Fruit fly (Drosophila melanogaster) whole organism, embryonic: ENCODE data around the gene Lamtor3.
A peak's percentile ranks its signal among the peaks of the same experiment; 100 is the strongest.

Source experiments
- Bgb ChIP-seq: fragments of 200-800 bp; sonication (Bioruptor generic); IDR thresholded peaks from 2 replicates; pipeline ENCODE4 v1.3.6; 2022; ENCODE audit warnings: missing biosample characterization, missing genetic modification characterization; ENCODE audit not compliant: partially characterized antibody
- CG11085 ChIP-seq: fragments of 200-800 bp; sonication (Bioruptor generic); IDR thresholded peaks from 2 replicates; pipeline ENCODE4 v1.3.6; 2022; ENCODE audit warnings: missing biosample characterization, missing genetic modification characterization
- CG14710 ChIP-seq: fragments of 200-800 bp; sonication (Bioruptor generic); optimal IDR thresholded peaks from 3 replicates; lab custom pipeline; 2019; ENCODE audit warnings: missing biosample characterization, mild to moderate bottlenecking, missing genetic modification characterization, moderate library complexity
- CG14860 ChIP-seq: fragments of 200-800 bp; sonication (Bioruptor generic); IDR thresholded peaks from 3 replicates; pipeline ENCODE4 v1.3.6; 2022; ENCODE audit warnings: missing biosample characterization, missing genetic modification characterization; ENCODE audit not compliant: partially characterized antibody
- CG18011 ChIP-seq: fragments of 200-800 bp; sonication (Bioruptor generic); optimal IDR thresholded peaks from 2 replicates; lab custom pipeline; 2017; ENCODE audit warnings: missing biosample characterization, missing genetic modification characterization, mild to moderate bottlenecking, moderate library complexity, missing genotype
- CG1832 ChIP-seq: fragments of 200-800 bp; sonication (Bioruptor generic); optimal IDR thresholded peaks from 2 replicates; lab custom pipeline; 2017; ENCODE audit warnings: missing biosample characterization, mild to moderate bottlenecking, missing genetic modification characterization, inconsistent platforms
- CG2120 ChIP-seq: fragments of 200-800 bp; sonication (Bioruptor generic); optimal IDR thresholded peaks from 3 replicates; lab custom pipeline; 2016; ENCODE audit warnings: missing biosample characterization, missing genetic modification characterization
- CG2889 ChIP-seq: fragments of 200-800 bp; sonication (Bioruptor generic); IDR thresholded peaks from 3 replicates; pipeline ENCODE4 v1.3.6; 2022; ENCODE audit warnings: missing biosample characterization, missing genetic modification characterization
- CG3163 ChIP-seq: fragments of 200-800 bp; sonication (Bioruptor generic); optimal IDR thresholded peaks from 3 replicates; lab custom pipeline; 2016; ENCODE audit warnings: missing biosample characterization, missing genetic modification characterization
- CG33557 ChIP-seq: fragments of 200-800 bp; sonication (Bioruptor generic); optimal IDR thresholded peaks from 2 replicates; lab custom pipeline; 2019; ENCODE audit warnings: missing biosample characterization, mild to moderate bottlenecking, missing genetic modification characterization, moderate library complexity
- CG34224 ChIP-seq: fragments of 200-800 bp; sonication (Bioruptor generic); IDR thresholded peaks from 3 replicates; pipeline ENCODE4 v1.3.6; 2022; ENCODE audit warnings: missing biosample characterization, missing genetic modification characterization; ENCODE audit not compliant: partially characterized antibody
- CG6254 ChIP-seq: fragments of 200-800 bp; sonication (Bioruptor generic); optimal IDR thresholded peaks from 3 replicates; lab custom pipeline; 2017; ENCODE audit warnings: mild to moderate bottlenecking, missing biosample characterization, missing genetic modification reagents, missing genetic modification characterization
- CG7963 ChIP-seq: fragments of 200-800 bp; sonication (Bioruptor generic); IDR thresholded peaks from 3 replicates; pipeline ENCODE4 v1.3.6; 2022; ENCODE audit warnings: missing biosample characterization, missing genetic modification characterization; ENCODE audit not compliant: partially characterized antibody
- CG8290 ChIP-seq, 3 experiments: fragments of 200-800 bp; sonication (Bioruptor generic); optimal IDR thresholded peaks; 2 replicates each; lab custom pipeline; 2016 to 2019; ENCODE audit warnings: missing biosample characterization in 3 of 3, missing genetic modification characterization in 3 of 3, mild to moderate bottlenecking in 2 of 3, moderate library complexity in 1 of 3
- CG8765 ChIP-seq: fragments of 200-800 bp; sonication (Bioruptor generic); IDR thresholded peaks from 2 replicates; pipeline ENCODE4 v1.3.6; 2022; ENCODE audit warnings: missing biosample characterization, missing genetic modification characterization
- CG9817 ChIP-seq: fragments of 200-800 bp; sonication (Bioruptor generic); optimal IDR thresholded peaks from 2 replicates; lab custom pipeline; 2018; ENCODE audit warnings: missing biosample characterization, mild to moderate bottlenecking, missing genetic modification characterization, moderate library complexity
- CHES-1-like ChIP-seq: fragments of 200-800 bp; sonication (Bioruptor generic); optimal IDR thresholded peaks from 2 replicates; lab custom pipeline; 2016; ENCODE audit warnings: missing biosample characterization, missing genetic modification characterization
- D ChIP-seq, 2 experiments: fragments of 200-800 bp in 1 of 2; fragments of >200 bp in 1 of 2; sonication (Bioruptor generic) in 1 of 2; optimal IDR thresholded peaks; 2 replicates in 1 of 2; 3 replicates in 1 of 2; lab custom pipeline; 2017; ENCODE audit warnings: mild to moderate bottlenecking in 1 of 2, missing biosample characterization in 1 of 2, missing genetic modification characterization in 1 of 2, missing genetic modification reagents in 1 of 2
- Dad ChIP-seq: fragments of 200-800 bp; sonication (Bioruptor generic); optimal IDR thresholded peaks from 3 replicates; lab custom pipeline; 2016; ENCODE audit warnings: missing biosample characterization, missing genetic modification characterization
- Dek ChIP-seq: fragments of 200-800 bp; sonication (Bioruptor generic); optimal IDR thresholded peaks from 3 replicates; lab custom pipeline; 2019; ENCODE audit warnings: missing biosample characterization, mild to moderate bottlenecking, missing genetic modification characterization, moderate library complexity
- Dll ChIP-seq: fragments of 200-800 bp; sonication (Bioruptor generic); IDR thresholded peaks from 4 replicates; pipeline ENCODE4 v1.3.6; 2022; ENCODE audit warnings: missing biosample characterization, missing genetic modification characterization; ENCODE audit not compliant: partially characterized antibody
- Doc2 ChIP-seq: fragments of 200-800 bp; sonication (Bioruptor generic); IDR thresholded peaks from 2 replicates; pipeline ENCODE4 v1.3.6; 2022; ENCODE audit warnings: missing biosample characterization, missing genetic modification characterization
- Fer1 ChIP-seq: fragments of 200-800 bp; sonication (Bioruptor generic); optimal IDR thresholded peaks from 2 replicates; lab custom pipeline; 2017; ENCODE audit warnings: missing biosample characterization, mild to moderate bottlenecking, missing genetic modification characterization
- Fer2 ChIP-seq: fragments of 200-800 bp; sonication (Bioruptor generic); optimal IDR thresholded peaks from 2 replicates; lab custom pipeline; 2018; ENCODE audit warnings: missing biosample characterization, mild to moderate bottlenecking, missing genetic modification characterization, moderate library complexity
- H15 ChIP-seq: fragments of 200-800 bp; sonication (Bioruptor generic); IDR thresholded peaks from 3 replicates; pipeline ENCODE4 v1.3.6; 2022; ENCODE audit warnings: missing biosample characterization, missing genetic modification characterization
- Hey ChIP-seq: fragments of 200-800 bp; sonication (Bioruptor generic); optimal IDR thresholded peaks from 3 replicates; lab custom pipeline; 2018; ENCODE audit warnings: missing biosample characterization, mild to moderate bottlenecking, missing genetic modification characterization
- HmgZ ChIP-seq: fragments of 200-800 bp; sonication (Bioruptor generic); optimal IDR thresholded peaks from 2 replicates; lab custom pipeline; 2018; ENCODE audit warnings: missing biosample characterization, mild to moderate bottlenecking, missing genetic modification characterization
- Hr3 ChIP-seq: fragments of 200-800 bp; sonication (Bioruptor generic); optimal IDR thresholded peaks from 3 replicates; lab custom pipeline; 2016; ENCODE audit warnings: missing biosample characterization, missing genetic modification characterization
- Optix ChIP-seq: fragments of 200-800 bp; sonication (Bioruptor generic); IDR thresholded peaks from 3 replicates; pipeline ENCODE4 v1.3.6; 2022; ENCODE audit warnings: missing biosample characterization, missing genetic modification characterization
- Tbp ChIP-seq: fragments of >200 bp; optimal IDR thresholded peaks from 2 replicates; lab custom pipeline; 2018; ENCODE audit warnings: missing biosample characterization, missing genetic modification characterization
- Trl ChIP-seq, 3 experiments: fragments of >200 bp in 2 of 3; fragments of 200-800 bp in 1 of 3; sonication (Bioruptor generic) in 1 of 3; optimal IDR thresholded peaks; 2 replicates in 1 of 3; 3 replicates in 2 of 3; lab custom pipeline; 2016 to 2017; ENCODE audit warnings: missing biosample characterization in 1 of 3, missing genetic modification characterization in 1 of 3
- aop ChIP-seq: fragments of 200-800 bp; sonication (Bioruptor generic); IDR thresholded peaks from 2 replicates; pipeline ENCODE4 v1.3.6; 2022; ENCODE audit warnings: missing biosample characterization, missing genetic modification characterization
- cg ChIP-seq: fragments of 200-800 bp; sonication (Bioruptor generic); optimal IDR thresholded peaks from 3 replicates; lab custom pipeline; 2019; ENCODE audit warnings: missing biosample characterization, mild to moderate bottlenecking, missing genetic modification characterization, moderate library complexity
- crol ChIP-seq: fragments of 200-800 bp; sonication (Bioruptor generic); IDR thresholded peaks from 2 replicates; pipeline ENCODE4 v1.3.6; 2022; ENCODE audit warnings: missing biosample characterization, missing genetic modification characterization
- cwo ChIP-seq: fragments of 200-800 bp; sonication (Bioruptor generic); optimal IDR thresholded peaks from 3 replicates; lab custom pipeline; 2017; ENCODE audit warnings: missing biosample characterization, missing genetic modification characterization, mild to moderate bottlenecking, moderate library complexity, missing genetic modification reagents
- dati ChIP-seq: fragments of 200-800 bp; sonication (Bioruptor generic); IDR thresholded peaks from 2 replicates; pipeline ENCODE4 v1.3.6; 2022; ENCODE audit warnings: missing biosample characterization, missing genetic modification characterization
- dmrt99B ChIP-seq: fragments of 200-800 bp; sonication (Bioruptor generic); optimal IDR thresholded peaks from 2 replicates; lab custom pipeline; 2018; ENCODE audit warnings: missing biosample characterization, mild to moderate bottlenecking, missing genetic modification characterization, moderate library complexity
- eve ChIP-seq, 2 experiments: fragments of >200 bp; optimal IDR thresholded peaks; 2 replicates each; lab custom pipeline; 2017; ENCODE audit warnings: missing biosample characterization in 2 of 2, missing genetic modification characterization in 2 of 2
- grau ChIP-seq: fragments of 200-800 bp; optimal IDR thresholded peaks from 3 replicates; lab custom pipeline; 2019; ENCODE audit warnings: missing biosample characterization, mild to moderate bottlenecking, missing genetic modification characterization, moderate library complexity
- gsb-n ChIP-seq: fragments of 200-800 bp; sonication (Bioruptor generic); optimal IDR thresholded peaks from 3 replicates; lab custom pipeline; 2018; ENCODE audit warnings: missing biosample characterization, mild to moderate bottlenecking, missing genetic modification characterization
- gt ChIP-seq: fragments of 200-800 bp; sonication (Bioruptor generic); IDR thresholded peaks from 2 replicates; pipeline ENCODE4 v1.3.6; 2022; ENCODE audit warnings: missing biosample characterization, missing genetic modification characterization
- ken ChIP-seq: fragments of 200-800 bp; sonication (Bioruptor generic); IDR thresholded peaks from 3 replicates; pipeline ENCODE4 v1.3.6; 2022; ENCODE audit warnings: missing biosample characterization, missing genetic modification characterization
- knrl ChIP-seq: fragments of 200-800 bp; sonication (Bioruptor generic); IDR thresholded peaks from 3 replicates; pipeline ENCODE4 v1.3.6; 2022; ENCODE audit warnings: missing biosample characterization, missing genetic modification characterization; ENCODE audit not compliant: partially characterized antibody
- lbe ChIP-seq: fragments of 200-800 bp; sonication (Bioruptor generic); optimal IDR thresholded peaks from 2 replicates; lab custom pipeline; 2016; ENCODE audit warnings: missing biosample characterization, mild to moderate bottlenecking, missing genetic modification characterization
- odd ChIP-seq: fragments of 200-800 bp; sonication (Bioruptor generic); optimal IDR thresholded peaks from 2 replicates; lab custom pipeline; 2017; ENCODE audit warnings: missing biosample characterization, mild to moderate bottlenecking, missing genetic modification characterization
- ro ChIP-seq: fragments of 200-800 bp; sonication (Bioruptor generic); IDR thresholded peaks from 2 replicates; pipeline ENCODE4 v1.3.6; 2022; ENCODE audit warnings: missing biosample characterization, missing genetic modification characterization
- sisA ChIP-seq: fragments of 200-800 bp; sonication (Bioruptor generic); IDR thresholded peaks from 2 replicates; pipeline ENCODE4 v1.3.6; 2022; ENCODE audit warnings: missing biosample characterization, missing genetic modification characterization
- toy ChIP-seq: fragments of 200-800 bp; sonication (Bioruptor generic); IDR thresholded peaks from 2 replicates; pipeline ENCODE4 v1.3.6; 2022; ENCODE audit warnings: missing biosample characterization, missing genetic modification characterization
- tx ChIP-seq: fragments of 200-800 bp; sonication (Bioruptor generic); optimal IDR thresholded peaks from 2 replicates; lab custom pipeline; 2016; ENCODE audit warnings: missing biosample characterization, missing genetic modification characterization

Gene Lamtor3

DNA sequence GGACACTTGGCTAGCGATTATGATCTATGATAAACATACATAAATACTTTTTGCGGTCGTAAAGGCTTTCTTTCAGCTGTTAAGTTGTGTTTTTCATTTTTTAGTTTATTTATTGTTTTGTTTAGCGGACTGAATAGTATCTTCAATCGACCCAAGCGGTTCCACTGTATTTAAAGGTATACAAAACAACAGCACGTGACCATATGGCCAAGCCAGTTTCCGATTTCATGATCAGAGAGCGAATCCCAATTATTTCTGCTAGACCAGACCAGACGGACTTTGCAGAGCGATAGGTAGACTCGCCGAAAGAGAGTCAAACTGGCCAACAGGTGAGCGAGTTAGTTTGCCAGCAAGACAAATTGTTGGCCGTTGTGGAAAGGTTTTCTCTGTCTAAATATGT lies 9.5 kb upstream of the Lamtor3 start, which contains the start of gene Sgt:
Gene Sgt (plus strand): TSS at position 80 of the 400 bp plus-strand sequence.
- TF ChIP-seq CG2889 (GFP tag; lab: Robert Waterston, UW): no peak
- TF ChIP-seq H15 (GFP tag; lab: Robert Waterston, UW): no peak
- peak; percentile 93 for TF ChIP-seq cwo
- no peak for TF ChIP-seq aop (GFP tag; lab: Robert Waterston, UW)
- TF ChIP-seq sisA (GFP tag; lab: Robert Waterston, UW): no peak
- TF ChIP-seq cg (GFP tag; lab: Kevin White, UChicago): peak; percentile 37
- TF ChIP-seq crol (GFP tag; lab: Robert Waterston, UW): no peak
- TF ChIP-seq CG6254: no peak
- no peak for TF ChIP-seq knrl (GFP tag; lab: Robert Waterston, UW)
- TF ChIP-seq tx: no peak
- TF ChIP-seq gsb-n: no peak
- no peak for TF ChIP-seq Fer2 (tag; lab: Kevin White, UChicago)
- peak; percentile 10 for TF ChIP-seq CG18011
- TF ChIP-seq CG1832 (GFP tag; lab: Kevin White, UChicago): no peak
- TF ChIP-seq lbe: no peak
- no peak for TF ChIP-seq Tbp
- TF ChIP-seq CHES-1-like (GFP tag; lab: Kevin White, UChicago): no peak
- TF ChIP-seq CG9817 (tag; lab: Kevin White, UChicago): no peak
- TF ChIP-seq Optix (GFP tag; lab: Robert Waterston, UW): no peak
- TF ChIP-seq CG11085 (GFP tag; lab: Robert Waterston, UW): no peak
- TF ChIP-seq ken: no peak
- TF ChIP-seq CG34224 (GFP tag; lab: Robert Waterston, UW): no peak
- no peak for TF ChIP-seq toy (GFP tag; lab: Robert Waterston, UW)
- no peak for TF ChIP-seq CG8290 (GFP tag; optimal IDR thresholded peaks at IDR 0.05; lab: Kevin White, UChicago)
- TF ChIP-seq CG8290 (tag; optimal IDR thresholded peaks at IDR 0.05; lab: Kevin White, UChicago): no peak
- TF ChIP-seq Doc2 (GFP tag; lab: Robert Waterston, UW): no peak
- TF ChIP-seq grau (tag; lab: Kevin White, UChicago): peak; percentile 4
- TF ChIP-seq Bgb (GFP tag; lab: Robert Waterston, UW): no peak
- peak; percentile 41 to 59 for TF ChIP-seq Trl (optimal IDR thresholded peaks at IDR 0.05; lab: Kevin White, UChicago)
- TF ChIP-seq Trl (GFP tag; optimal IDR thresholded peaks at IDR 0.05; lab: Kevin White, UChicago): no peak
- TF ChIP-seq CG3163 (GFP tag; lab: Kevin White, UChicago): peak; percentile 29
- TF ChIP-seq CG7963 (GFP tag; lab: Robert Waterston, UW): no peak
- no peak for TF ChIP-seq CG14710
- TF ChIP-seq CG2120 (GFP tag; lab: Kevin White, UChicago): peak; percentile 11
- TF ChIP-seq Hey: no peak
- TF ChIP-seq odd (GFP tag; lab: Kevin White, UChicago): no peak
- TF ChIP-seq HmgZ (tag; lab: Kevin White, UChicago): peak; percentile 11
- TF ChIP-seq D (optimal IDR thresholded peaks at IDR 0.05; lab: Kevin White, UChicago): no peak
- no peak for TF ChIP-seq D (GFP tag; optimal IDR thresholded peaks at IDR 0.05; lab: Kevin White, UChicago)

- TF ChIP-seq Dll (GFP tag; lab: Robert Waterston, UW): peak; percentile 78
- no peak for TF ChIP-seq CG8765
- peak; percentile 54 for TF ChIP-seq CG14860 (GFP tag; lab: Robert Waterston, UW)
- TF ChIP-seq Doc2 (GFP tag; lab: Robert Waterston, UW): no peak
- no peak for TF ChIP-seq Dad
- TF ChIP-seq ro (GFP tag; lab: Robert Waterston, UW): no peak
- no peak for TF ChIP-seq CG33557
- no peak for TF ChIP-seq gt (GFP tag; lab: Robert Waterston, UW)
- TF ChIP-seq Fer1 (GFP tag; lab: Kevin White, UChicago): no peak
- no peak for TF ChIP-seq dati (GFP tag; lab: Robert Waterston, UW)
- TF ChIP-seq Dek (tag; lab: Kevin White, UChicago): peak; percentile 24
- peak; percentile 2 for TF ChIP-seq Hr3 (GFP tag; lab: Kevin White, UChicago)
- TF ChIP-seq dmrt99B (tag; lab: Kevin White, UChicago): no peak
- no peak for TF ChIP-seq eve (GFP tag; optimal IDR thresholded peaks at IDR 0.05; lab: Kevin White, UChicago)
These were observed 8.2 kb upstream of the Lamtor3 start, which contains the start of gene BicD for dm6 chr2L:17472582-17473524. Gene BicD (minus strand): TSS chr2L:17473215.
